Fruit fly (Drosophila melanogaster): ENCODE results near the gene Ada2b.

DNA sequence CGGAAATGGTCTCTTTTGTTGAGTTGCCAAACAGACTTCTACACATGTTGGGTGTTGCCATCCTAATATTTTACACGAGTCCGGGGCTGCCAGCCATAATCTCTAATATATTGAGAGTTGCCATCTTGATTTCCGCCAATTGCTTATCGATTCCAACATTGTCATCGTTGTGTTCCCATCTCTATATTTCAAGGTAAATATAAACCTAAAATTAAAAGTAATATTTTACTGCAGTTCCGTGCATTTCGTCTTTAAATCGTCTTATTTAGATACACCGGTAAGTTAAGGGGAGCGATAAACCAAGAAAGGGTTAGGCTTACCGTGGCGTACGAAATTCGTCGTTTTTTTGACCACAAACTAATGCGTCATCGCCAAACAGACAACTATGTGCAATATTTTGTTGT, 6.9 kb downstream of the Ada2b start, which contains the start of gene PolI:
- TF ChIP-seq CG8478 (optimal IDR thresholded peaks at IDR 0.05) (no peak), CTCF (optimal IDR thresholded peaks at IDR 0.05) (peak; percentile 51 to 70)
